Worm (Caenorhabditis elegans) whole organism, L3 larva: ENCODE measurements around the gene srx-21.

Experiments used
- ZK546.5 ChIP-seq: sonication (generic microtip); optimal IDR thresholded peaks from 2 replicates; lab custom pipeline; 2017; ENCODE audit warnings: missing biosample characterization, missing genetic modification characterization
- ama-1 ChIP-seq: fragments of 150-350 bp; optimal IDR thresholded peaks from 2 replicates; lab custom pipeline; 2018
- ceh-82 ChIP-seq: fragments of 150-350 bp; optimal IDR thresholded peaks from 2 replicates; lab custom pipeline; 2014; ENCODE audit warnings: missing biosample characterization, missing genetic modification characterization
- fkh-2 ChIP-seq: fragments of 150-350 bp; optimal IDR thresholded peaks from 2 replicates; lab custom pipeline; 2014; ENCODE audit warnings: missing biosample characterization, missing genetic modification reagents, missing genetic modification characterization
- fos-1 ChIP-seq: fragments of 150-350 bp; optimal IDR thresholded peaks from 2 replicates; lab custom pipeline; 2014; ENCODE audit warnings: missing biosample characterization, missing genetic modification characterization
- jun-1 ChIP-seq: fragments of 150-350 bp; optimal IDR thresholded peaks from 2 replicates; lab custom pipeline; 2014; ENCODE audit warnings: missing biosample characterization, missing genetic modification reagents, missing genetic modification characterization
- lin-39 ChIP-seq: fragments of 150-350 bp; optimal IDR thresholded peaks from 2 replicates; lab custom pipeline; 2018; ENCODE audit warnings: missing biosample characterization, missing genetic modification reagents, missing genetic modification characterization
- nhr-11 ChIP-seq: fragments of 150-350 bp; optimal IDR thresholded peaks from 2 replicates; lab custom pipeline; 2014; ENCODE audit warnings: missing biosample characterization, missing genetic modification characterization
- nhr-77 ChIP-seq: fragments of 150-350 bp; optimal IDR thresholded peaks from 2 replicates; lab custom pipeline; 2014; ENCODE audit warnings: missing biosample characterization, missing genetic modification characterization
- pha-4 ChIP-seq: fragments of 150-350 bp; optimal IDR thresholded peaks from 2 replicates; lab custom pipeline; 2014; ENCODE audit warnings: missing biosample characterization, missing genetic modification reagents, missing genetic modification characterization
- snpc-4 ChIP-seq: fragments of 150-350 bp; optimal IDR thresholded peaks from 2 replicates; lab custom pipeline; 2014; ENCODE audit warnings: missing biosample characterization, missing genetic modification characterization
- unc-39 ChIP-seq: sonication (generic microtip); optimal IDR thresholded peaks from 4 replicates; lab custom pipeline; 2017; ENCODE audit warnings: missing biosample characterization, missing genetic modification characterization

DNA sequence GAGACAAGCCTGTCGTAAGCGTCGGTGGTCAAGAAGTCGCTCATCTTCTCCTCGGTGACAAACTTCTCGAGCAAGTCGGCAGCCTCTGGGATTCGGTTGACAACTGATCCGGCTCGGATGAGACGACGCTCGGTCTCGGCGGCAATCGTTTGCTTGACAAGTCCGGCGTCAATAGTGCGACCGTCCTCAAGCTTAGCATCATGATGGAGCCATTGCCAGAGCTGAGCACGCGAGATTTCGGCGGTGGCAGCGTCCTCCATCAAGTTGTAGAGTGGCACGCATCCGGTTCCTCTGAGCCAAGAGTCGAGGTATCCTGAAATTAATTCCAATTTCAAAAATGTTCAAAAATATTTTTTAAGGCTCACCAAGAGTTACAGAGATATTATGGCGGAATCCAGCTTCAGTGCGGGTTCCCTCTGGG is 47.6 kb downstream of the srx-21 start:
- peak; percentile 97 for TF ChIP-seq ama-1
- TF ChIP-seq nhr-77 (tag; lab: Kevin White, UChicago), result no peak
- TF ChIP-seq ceh-82 (tag; lab: Kevin White, UChicago), result no peak
- TF ChIP-seq snpc-4 (tag; lab: Kevin White, UChicago), result no peak
- TF ChIP-seq nhr-11 (tag; lab: Kevin White, UChicago), result no peak
- no peak for TF ChIP-seq lin-39 (tag; lab: Kevin White, UChicago)
- no peak for TF ChIP-seq pha-4
- TF ChIP-seq fos-1 (tag; lab: Kevin White, UChicago), result no peak
- TF ChIP-seq unc-39 (tag; lab: Kevin White, UChicago), result no peak
- TF ChIP-seq fkh-2 (tag; lab: Kevin White, UChicago), result no peak
- no peak for TF ChIP-seq jun-1 (tag; lab: Kevin White, UChicago)
- TF ChIP-seq ZK546.5, result no peak
